Fruit fly (Drosophila melanogaster): ENCODE results near the gene CG3557.
A peak's percentile ranks its signal among the peaks of the same experiment; 100 is the strongest.

The CG3557 gene

dm6 chr2L:2420490-2420889 lies 34.9 kb upstream of the CG3557 start, which contains the start of gene CG9886 (continued):
- TF ChIP-seq cad (GFP tag; optimal IDR thresholded peaks at IDR 0.05) (no peak), CG18764 (GFP tag; optimal IDR thresholded peaks at IDR 0.05) (peak; percentile 18), E2f1 (GFP tag; IDR thresholded peaks at IDR 0.05) (peak; percentile 43), Nf-YB (GFP tag; optimal IDR thresholded peaks at IDR 0.05) (peak; percentile 49), CG12104 (GFP tag; optimal IDR thresholded peaks at IDR 0.05) (peak; percentile 29), Dbx (GFP tag; IDR thresholded peaks at IDR 0.05) (0 out of 3 replicates have a peak, but pooled peaks have one; percentile 34), zf30C (GFP tag; optimal IDR thresholded peaks at IDR 0.05) (no peak), Side (GFP tag; optimal IDR thresholded peaks at IDR 0.05) (no peak), CG16779 (GFP tag; IDR thresholded peaks at IDR 0.05) (no peak), CG2120 (GFP tag; optimal IDR thresholded peaks at IDR 0.05) (peak; percentile 64), ranshi (GFP tag; IDR thresholded peaks at IDR 0.05) (0 out of 2 replicates have a peak, but pooled peaks have one; percentile 24), sd (tag; optimal IDR thresholded peaks at IDR 0.05) (peak; percentile 61), gcm (GFP tag; optimal IDR thresholded peaks at IDR 0.05) (peak; percentile 64), crp (GFP tag; optimal IDR thresholded peaks at IDR 0.05) (peak in 1 of 2 experiments; percentile 12), fu2 (GFP tag; optimal IDR thresholded peaks at IDR 0.05) (no peak), CG3995 (GFP tag; optimal IDR thresholded peaks at IDR 0.05) (no peak), Sry-δ (GFP tag; optimal IDR thresholded peaks at IDR 0.05) (no peak), bcd (GFP tag; optimal IDR thresholded peaks at IDR 0.05) (peak; percentile 57), br (optimal IDR thresholded peaks at IDR 0.05) (no peak), YL-1 (GFP tag; optimal IDR thresholded peaks at IDR 0.05) (peak; percentile 30), lbe (GFP tag; optimal IDR thresholded peaks at IDR 0.05) (no peak), gsb-n (tag; optimal IDR thresholded peaks at IDR 0.05) (peak; percentile 72), Lpt (GFP tag; optimal IDR thresholded peaks at IDR 0.05) (no peak), H2.0 (GFP tag; IDR thresholded peaks at IDR 0.05) (peak; percentile 41; the same call in 1 of the 2 replicates), CG9437 (GFP tag; optimal IDR thresholded peaks at IDR 0.05) (peak; percentile 21), ara (GFP tag; IDR thresholded peaks at IDR 0.05) (peak; percentile 13; the same call in 1 of the 2 replicates), CG4820 (GFP tag; optimal IDR thresholded peaks at IDR 0.05) (peak; percentile 33), Bteb2 (GFP tag; optimal IDR thresholded peaks at IDR 0.05) (peak; percentile 34), BtbVII (GFP tag; optimal IDR thresholded peaks at IDR 0.05) (peak; percentile 43), CG12391 (tag; optimal IDR thresholded peaks at IDR 0.05) (peak; percentile 87), Hmr (GFP tag; optimal IDR thresholded peaks at IDR 0.05) (peak; percentile 55), CG17829 (tag; optimal IDR thresholded peaks at IDR 0.05) (peak; percentile 79), Trl (optimal IDR thresholded peaks at IDR 0.05) (no peak), Trl (GFP tag; optimal IDR thresholded peaks at IDR 0.05) (no peak), CG17912 (GFP tag; optimal IDR thresholded peaks at IDR 0.05) (no peak), CG7372 (GFP tag; IDR thresholded peaks at IDR 0.05) (no peak), CG5953 (GFP tag; IDR thresholded peaks at IDR 0.05) (0 out of 2 replicates have a peak, but pooled peaks have one; percentile 6), CG34224 (GFP tag; IDR thresholded peaks at IDR 0.05; ENCODE audit: partially characterized antibody) (no peak), dati (GFP tag; IDR thresholded peaks at IDR 0.05) (no peak), CG11723 (GFP tag; optimal IDR thresholded peaks at IDR 0.05) (no peak), grn (GFP tag; optimal IDR thresholded peaks at IDR 0.05) (peak; percentile 51), tgo (GFP tag; IDR thresholded peaks at IDR 0.05) (peak; percentile 54; the same call in 1 of the 3 replicates), fd102C (GFP tag; optimal IDR thresholded peaks at IDR 0.05) (no peak), HmgZ (tag; optimal IDR thresholded peaks at IDR 0.05) (peak; percentile 48), Max (GFP tag; optimal IDR thresholded peaks at IDR 0.05) (peak; percentile 58), gcm2 (GFP tag; optimal IDR thresholded peaks at IDR 0.05) (no peak), CG16815 (GFP tag; optimal IDR thresholded peaks at IDR 0.05) (peak; percentile 20), pb (GFP tag; optimal IDR thresholded peaks at IDR 0.05) (no peak), vfl (GFP tag; optimal IDR thresholded peaks at IDR 0.05) (peak; percentile 5), lilli (GFP tag; optimal IDR thresholded peaks at IDR 0.05) (peak; percentile 67), CkIIα-i1 (GFP tag; IDR thresholded peaks at IDR 0.05) (no peak), dimm (GFP tag; IDR thresholded peaks at IDR 0.05) (no peak), CG13296 (GFP tag; optimal IDR thresholded peaks at IDR 0.05) (peak; percentile 56)

Data from whole organism, embryonic.